Worm (Caenorhabditis elegans): ENCODE measurements around the gene emc-5.

Gene emc-5

DNA sequence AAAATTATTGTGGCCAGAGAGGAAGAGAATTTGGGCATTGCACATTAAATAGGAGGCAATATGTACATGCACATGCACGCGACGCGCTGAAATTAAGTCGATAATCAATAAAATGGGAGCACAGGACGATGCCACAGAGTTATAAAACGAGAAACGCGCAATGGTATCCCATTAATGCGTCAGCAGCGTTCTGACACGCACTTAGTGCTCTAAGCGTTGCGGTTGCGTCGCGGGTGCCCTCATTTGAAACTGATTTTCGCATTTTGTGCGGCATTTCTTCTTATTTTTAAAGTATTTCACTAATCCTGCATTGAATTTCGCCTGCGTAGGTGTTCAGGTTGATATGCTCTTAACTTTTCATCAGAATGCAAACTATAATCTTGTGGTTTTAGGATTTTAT is 43.6 kb upstream of the emc-5 start, which contains the start of gene rsp-1:
Gene rsp-1 (plus strand): TSS at position 338 of the 400 bp plus-strand sequence.
- TF ChIP-seq ceh-28 (tag; optimal IDR thresholded peaks at IDR 0.05) (peak; percentile 48), zip-11 (GFP tag; IDR thresholded peaks at IDR 0.05) (no peak), ceh-32 (tag; optimal IDR thresholded peaks at IDR 0.05; ENCODE audit: poor library complexity) (no peak), mep-1 (tag; optimal IDR thresholded peaks at IDR 0.05) (peak; percentile 95), egl-43 (GFP tag; IDR thresholded peaks at IDR 0.05) (peak; percentile 73; the same call in 1 of the 2 replicates), lir-3 (tag; optimal IDR thresholded peaks at IDR 0.05) (no peak), aly-2 (tag; optimal IDR thresholded peaks at IDR 0.05) (no peak), zip-2 (tag; optimal IDR thresholded peaks at IDR 0.05) (peak; percentile 55), nhr-42 (GFP tag; IDR thresholded peaks at IDR 0.05) (peak; percentile 89), ctbp-1 (GFP tag; IDR thresholded peaks at IDR 0.05) (peak; percentile 61; the same call in 1 of the 2 replicates), lim-7 (GFP tag; IDR thresholded peaks at IDR 0.05) (no peak), D1046.2 (GFP tag; IDR thresholded peaks at IDR 0.05) (no peak), hlh-11 (tag; optimal IDR thresholded peaks at IDR 0.05) (peak; percentile 91), nhr-41 (GFP tag; IDR thresholded peaks at IDR 0.05) (no peak), nhr-6 (tag; optimal IDR thresholded peaks at IDR 0.05) (peak; percentile 93), lin-38 (GFP tag; IDR thresholded peaks at IDR 0.05) (peak; percentile 89), zfp-2 (tag; optimal IDR thresholded peaks at IDR 0.05) (peak; percentile 54), mdt-29 (GFP tag; IDR thresholded peaks at IDR 0.05) (0 out of 2 replicates have a peak, but pooled peaks have one; percentile 11), lin-39 (tag; optimal IDR thresholded peaks at IDR 0.05) (no peak), ceh-82 (tag; optimal IDR thresholded peaks at IDR 0.05) (no peak), lin-13 (GFP tag; optimal IDR thresholded peaks at IDR 0.05) (peak; percentile 93), duxl-1 (tag; optimal IDR thresholded peaks at IDR 0.05; ENCODE audit: poor library complexity) (peak; percentile 85), lin-15B (tag; optimal IDR thresholded peaks at IDR 0.05) (no peak), zag-1 (tag; optimal IDR thresholded peaks at IDR 0.05) (no peak), R02D3.7 (tag; optimal IDR thresholded peaks at IDR 0.05) (no peak), lsy-2 (tag; optimal IDR thresholded peaks at IDR 0.05) (peak; percentile 74 to 94), pqm-1 (tag; optimal IDR thresholded peaks at IDR 0.05) (peak; percentile 41), snpc-4 (tag; optimal IDR thresholded peaks at IDR 0.05) (no peak), Y5F2A.4 (GFP tag; optimal IDR thresholded peaks at IDR 0.05) (no peak), daf-16 (GFP tag; optimal IDR thresholded peaks at IDR 0.05) (peak; percentile 15 to 28), daf-16 (tag; optimal IDR thresholded peaks at IDR 0.05) (peak; percentile 65), sdz-12 (GFP tag; optimal IDR thresholded peaks at IDR 0.05) (no peak), daf-19 (GFP tag; conservative IDR thresholded peaks at IDR 0.05) (peak; percentile 81), daf-12 (tag; optimal IDR thresholded peaks at IDR 0.05) (no peak), nhr-77 (tag; optimal IDR thresholded peaks at IDR 0.05) (peak; percentile 92), unc-62 (GFP tag; optimal IDR thresholded peaks at IDR 0.05 in 1 of 2) (peak in 1 of 2 experiments; percentile 99), unc-62 (tag; optimal IDR thresholded peaks at IDR 0.05) (no peak), mxl-3 (GFP tag; optimal IDR thresholded peaks at IDR 0.05) (peak; percentile 78), skn-1 (tag; optimal IDR thresholded peaks at IDR 0.05) (no peak), nhr-11 (tag; optimal IDR thresholded peaks at IDR 0.05) (peak; percentile 77), unc-39 (tag; optimal IDR thresholded peaks at IDR 0.05) (no peak), nhr-237 (tag; optimal IDR thresholded peaks at IDR 0.05) (no peak), ceh-44 (GFP tag; IDR thresholded peaks at IDR 0.05) (peak; percentile 62; the same call in 1 of the 2 replicates), lin-1 (GFP tag; IDR thresholded peaks at IDR 0.05) (peak; percentile 80), unc-130 (GFP tag; optimal IDR thresholded peaks at IDR 0.05) (peak; percentile 44), ZK546.5 (tag; optimal IDR thresholded peaks at IDR 0.05) (no peak), pha-4 (GFP tag; IDR thresholded peaks at IDR 0.05) (peak; percentile 46; the same call in 1 of the 2 replicates), pha-4 (tag; optimal IDR thresholded peaks at IDR 0.05) (peak; percentile 33), nhr-111 (GFP tag; optimal IDR thresholded peaks at IDR 0.05) (no peak), cey-2 (tag; optimal IDR thresholded peaks at IDR 0.05; ENCODE audit: borderline replicate concordance, insufficient read depth) (no peak), spr-3 (GFP tag; optimal IDR thresholded peaks at IDR 0.05) (peak; percentile 49), mxl-2 (GFP tag; conservative IDR thresholded peaks at IDR 0.05) (no peak), arid-1 (GFP tag; conservative IDR thresholded peaks at IDR 0.05) (peak; percentile 88)
